Fruit fly (Drosophila melanogaster) whole organism, embryonic: ENCODE data around the gene MESR3.

Source experiments
- Atf6 ChIP-seq: fragments of 200-800 bp; sonication (Bioruptor generic); IDR thresholded peaks from 2 replicates; pipeline ENCODE4 v1.3.6; 2022; ENCODE audit warnings: missing biosample characterization, missing genetic modification characterization
- Bgb ChIP-seq: fragments of 200-800 bp; sonication (Bioruptor generic); IDR thresholded peaks from 2 replicates; pipeline ENCODE4 v1.3.6; 2022; ENCODE audit warnings: missing biosample characterization, missing genetic modification characterization; ENCODE audit not compliant: partially characterized antibody
- CG1024 ChIP-seq: fragments of 200-800 bp; sonication (Bioruptor generic); IDR thresholded peaks from 2 replicates; pipeline ENCODE4 v1.3.6; 2022; ENCODE audit warnings: missing biosample characterization, missing genetic modification characterization
- CG11398 ChIP-seq: fragments of 200-800 bp; sonication (Bioruptor generic); optimal IDR thresholded peaks from 2 replicates; lab custom pipeline; 2016; ENCODE audit warnings: missing biosample characterization, missing genetic modification characterization
- CG12942 ChIP-seq: fragments of 200-800 bp; sonication (Bioruptor generic); optimal IDR thresholded peaks from 3 replicates; lab custom pipeline; 2016; ENCODE audit warnings: missing biosample characterization, missing genetic modification characterization
- CG14050 ChIP-seq: fragments of 200-800 bp; sonication (Bioruptor generic); IDR thresholded peaks from 3 replicates; pipeline ENCODE4 v1.3.6; 2022; ENCODE audit warnings: missing biosample characterization, missing genetic modification characterization
- CG1647 ChIP-seq: fragments of 200-800 bp; sonication (Bioruptor generic); optimal IDR thresholded peaks from 3 replicates; lab custom pipeline; 2016; ENCODE audit warnings: missing biosample characterization, missing genetic modification characterization
- CG16813 ChIP-seq: fragments of 200-800 bp; sonication (Bioruptor generic); IDR thresholded peaks from 3 replicates; pipeline ENCODE4 v1.3.6; 2022; ENCODE audit warnings: missing biosample characterization, missing genetic modification characterization; ENCODE audit not compliant: partially characterized antibody
- CG1792 ChIP-seq: fragments of 200-800 bp; sonication (Bioruptor generic); optimal IDR thresholded peaks from 2 replicates; lab custom pipeline; 2016; ENCODE audit warnings: missing biosample characterization, missing genetic modification characterization
- CG18619 ChIP-seq: fragments of 200-800 bp; sonication (Bioruptor generic); optimal IDR thresholded peaks from 3 replicates; lab custom pipeline; 2017; ENCODE audit warnings: missing biosample characterization, mild to moderate bottlenecking, missing genetic modification characterization
- CG3163 ChIP-seq: fragments of 200-800 bp; sonication (Bioruptor generic); optimal IDR thresholded peaks from 3 replicates; lab custom pipeline; 2016; ENCODE audit warnings: missing biosample characterization, missing genetic modification characterization
- CG3281 ChIP-seq: fragments of 200-800 bp; sonication (Bioruptor generic); optimal IDR thresholded peaks from 3 replicates; lab custom pipeline; 2017; ENCODE audit warnings: missing biosample characterization, mild to moderate bottlenecking, missing genetic modification characterization
- CG33213 ChIP-seq: fragments of 200-800 bp; sonication (Bioruptor generic); optimal IDR thresholded peaks from 3 replicates; lab custom pipeline; 2016; ENCODE audit warnings: missing biosample characterization, missing genetic modification characterization
- CG3838 ChIP-seq: fragments of 200-800 bp; sonication (Bioruptor generic); optimal IDR thresholded peaks from 3 replicates; lab custom pipeline; 2016; ENCODE audit warnings: missing biosample characterization, missing genetic modification characterization
- CG4328 ChIP-seq: fragments of 200-800 bp; sonication (Bioruptor generic); optimal IDR thresholded peaks from 3 replicates; lab custom pipeline; 2017; ENCODE audit warnings: missing biosample characterization, missing genetic modification reagents, missing genetic modification characterization
- CG5180 ChIP-seq: fragments of 200-800 bp; sonication (Bioruptor generic); optimal IDR thresholded peaks from 3 replicates; lab custom pipeline; 2017; ENCODE audit warnings: missing biosample characterization, missing genetic modification characterization, mild to moderate bottlenecking, moderate library complexity, missing genetic modification reagents
- CG6654 ChIP-seq: fragments of 200-800 bp; sonication (Bioruptor generic); optimal IDR thresholded peaks from 2 replicates; lab custom pipeline; 2017; ENCODE audit warnings: missing biosample characterization, mild to moderate bottlenecking, missing genetic modification characterization
- CG7963 ChIP-seq: fragments of 200-800 bp; sonication (Bioruptor generic); IDR thresholded peaks from 3 replicates; pipeline ENCODE4 v1.3.6; 2022; ENCODE audit warnings: missing biosample characterization, missing genetic modification characterization; ENCODE audit not compliant: partially characterized antibody
- CG8765 ChIP-seq: fragments of 200-800 bp; sonication (Bioruptor generic); IDR thresholded peaks from 2 replicates; pipeline ENCODE4 v1.3.6; 2022; ENCODE audit warnings: missing biosample characterization, missing genetic modification characterization
- CG9876 ChIP-seq: fragments of 200-800 bp; sonication (Bioruptor generic); optimal IDR thresholded peaks from 2 replicates; lab custom pipeline; 2016; ENCODE audit warnings: missing biosample characterization, missing genetic modification characterization
- Dll ChIP-seq: fragments of 200-800 bp; sonication (Bioruptor generic); IDR thresholded peaks from 4 replicates; pipeline ENCODE4 v1.3.6; 2022; ENCODE audit warnings: missing biosample characterization, missing genetic modification characterization; ENCODE audit not compliant: partially characterized antibody
- H15 ChIP-seq: fragments of 200-800 bp; sonication (Bioruptor generic); IDR thresholded peaks from 3 replicates; pipeline ENCODE4 v1.3.6; 2022; ENCODE audit warnings: missing biosample characterization, missing genetic modification characterization
- Hr78 ChIP-seq, 2 experiments: fragments of 200-800 bp in 1 of 2; fragments of >200 bp in 1 of 2; sonication (Bioruptor generic) in 1 of 2; optimal IDR thresholded peaks; 2 replicates each; lab custom pipeline; 2017 to 2019; ENCODE audit warnings: missing biosample characterization in 2 of 2, missing genetic modification characterization in 2 of 2, mild to moderate bottlenecking in 1 of 2, moderate library complexity in 1 of 2
- Hsf ChIP-seq: fragments of 200-800 bp; sonication (Bioruptor generic); optimal IDR thresholded peaks from 3 replicates; lab custom pipeline; 2016; ENCODE audit warnings: missing biosample characterization, missing genetic modification characterization
- Kr ChIP-seq: fragments of 200-800 bp; sonication (Bioruptor generic); optimal IDR thresholded peaks from 2 replicates; lab custom pipeline; 2017; ENCODE audit warnings: missing biosample characterization, mild to moderate bottlenecking, missing genetic modification characterization
- Lhr ChIP-seq: fragments of 200-800 bp; sonication (Bioruptor generic); optimal IDR thresholded peaks from 3 replicates; lab custom pipeline; 2017; ENCODE audit warnings: mild to moderate bottlenecking, missing biosample characterization, missing genetic modification reagents, missing genetic modification characterization
- Lim3 ChIP-seq: fragments of 200-800 bp; sonication (Bioruptor generic); IDR thresholded peaks from 2 replicates; pipeline ENCODE4 v1.3.6; 2022; ENCODE audit warnings: missing biosample characterization, missing genetic modification characterization
- NFAT ChIP-seq: fragments of 200-800 bp; sonication (Bioruptor generic); IDR thresholded peaks from 2 replicates; pipeline ENCODE4 v1.3.6; 2022; ENCODE audit warnings: missing biosample characterization, missing genetic modification characterization
- NfI ChIP-seq: fragments of 200-800 bp; sonication (Bioruptor generic); optimal IDR thresholded peaks from 3 replicates; lab custom pipeline; 2018; ENCODE audit warnings: missing biosample characterization, mild to moderate bottlenecking, missing genetic modification characterization, moderate library complexity
- Rfx ChIP-seq: fragments of 200-800 bp; sonication (Bioruptor generic); IDR thresholded peaks from 2 replicates; pipeline ENCODE4 v1.3.6; 2022; ENCODE audit warnings: missing biosample characterization, missing genetic modification characterization
- Tbp ChIP-seq: fragments of >200 bp; optimal IDR thresholded peaks from 2 replicates; lab custom pipeline; 2018; ENCODE audit warnings: missing biosample characterization, missing genetic modification characterization
- Xrp1 ChIP-seq: fragments of 200-800 bp; sonication (Bioruptor generic); IDR thresholded peaks from 2 replicates; pipeline ENCODE4 v1.3.6; 2022; ENCODE audit warnings: missing biosample characterization, missing genetic modification characterization
- ash1 ChIP-seq: fragments of 200-800 bp; sonication (Bioruptor generic); optimal IDR thresholded peaks from 2 replicates; lab custom pipeline; 2018; ENCODE audit warnings: missing biosample characterization, mild to moderate bottlenecking, missing genetic modification characterization
- cato ChIP-seq: fragments of 200-800 bp; sonication (Bioruptor generic); optimal IDR thresholded peaks from 2 replicates; lab custom pipeline; 2016; ENCODE audit warnings: missing biosample characterization, missing genetic modification characterization, borderline replicate concordance
- crol ChIP-seq: fragments of 200-800 bp; sonication (Bioruptor generic); IDR thresholded peaks from 2 replicates; pipeline ENCODE4 v1.3.6; 2022; ENCODE audit warnings: missing biosample characterization, missing genetic modification characterization
- dmrt99B ChIP-seq: fragments of 200-800 bp; sonication (Bioruptor generic); optimal IDR thresholded peaks from 2 replicates; lab custom pipeline; 2018; ENCODE audit warnings: missing biosample characterization, mild to moderate bottlenecking, missing genetic modification characterization, moderate library complexity
- fru ChIP-seq: fragments of >200 bp; optimal IDR thresholded peaks from 2 replicates; lab custom pipeline; 2017
- gcm ChIP-seq: fragments of 200-800 bp; sonication (Bioruptor generic); optimal IDR thresholded peaks from 2 replicates; lab custom pipeline; 2019; ENCODE audit warnings: missing biosample characterization, mild to moderate bottlenecking, missing genetic modification characterization, moderate library complexity
- gt ChIP-seq: fragments of 200-800 bp; sonication (Bioruptor generic); IDR thresholded peaks from 2 replicates; pipeline ENCODE4 v1.3.6; 2022; ENCODE audit warnings: missing biosample characterization, missing genetic modification characterization
- hb ChIP-seq: fragments of 200-800 bp; sonication (Bioruptor generic); IDR thresholded peaks from 3 replicates; pipeline ENCODE4 v1.3.6; 2022; ENCODE audit warnings: missing biosample characterization, missing genetic modification characterization; ENCODE audit not compliant: partially characterized antibody
- mam ChIP-seq: fragments of 200-800 bp; sonication (Bioruptor generic); optimal IDR thresholded peaks from 3 replicates; lab custom pipeline; 2016; ENCODE audit warnings: missing biosample characterization, missing genetic modification characterization
- pnt ChIP-seq: fragments of 200-800 bp; sonication (Bioruptor generic); optimal IDR thresholded peaks from 3 replicates; lab custom pipeline; 2016; ENCODE audit warnings: missing biosample characterization, missing genetic modification characterization
- prd ChIP-seq, 3 experiments: fragments of >200 bp in 2 of 3; fragments of 200-800 bp in 1 of 3; sonication (Bioruptor generic) in 1 of 3; optimal IDR thresholded peaks in 2 of 3; IDR thresholded peaks in 1 of 3; 2 replicates in 2 of 3; 3 replicates in 1 of 3; pipeline versions ENCODE4 v1.3.6 to Lab custom; 2017 to 2022; ENCODE audit warnings: missing biosample characterization in 1 of 3, missing genetic modification characterization in 1 of 3
- row ChIP-seq: fragments of 200-800 bp; sonication (Bioruptor generic); IDR thresholded peaks from 3 replicates; pipeline ENCODE4 v1.3.6; 2022; ENCODE audit warnings: missing biosample characterization, missing genetic modification characterization
- sc ChIP-seq, 3 experiments: fragments of >200 bp in 2 of 3; fragments of 200-800 bp in 1 of 3; sonication (Bioruptor generic) in 1 of 3; optimal IDR thresholded peaks; 2 replicates in 2 of 3; 3 replicates in 1 of 3; lab custom pipeline; 2017; ENCODE audit warnings: mild to moderate bottlenecking in 1 of 3, missing biosample characterization in 1 of 3, missing genetic modification characterization in 1 of 3, missing genetic modification reagents in 1 of 3
- ssp ChIP-seq: fragments of 200-800 bp; sonication (Bioruptor generic); IDR thresholded peaks from 2 replicates; pipeline ENCODE4 v1.3.6; 2022; ENCODE audit warnings: missing biosample characterization, missing genetic modification characterization
- wor ChIP-seq: fragments of 200-800 bp; sonication (Bioruptor generic); IDR thresholded peaks from 2 replicates; pipeline ENCODE4 v1.3.6; 2022; ENCODE audit warnings: missing biosample characterization, missing genetic modification characterization
- zfh1 ChIP-seq: fragments of 200-800 bp; sonication (Bioruptor generic); IDR thresholded peaks from 3 replicates; pipeline ENCODE4 v1.3.6; 2022; ENCODE audit warnings: missing biosample characterization, missing genetic modification characterization
- zfh2 ChIP-seq: fragments of 200-800 bp; sonication (Bioruptor generic); optimal IDR thresholded peaks from 2 replicates; lab custom pipeline; 2016; ENCODE audit warnings: missing biosample characterization, missing genetic modification characterization

The MESR3 gene

DNA sequence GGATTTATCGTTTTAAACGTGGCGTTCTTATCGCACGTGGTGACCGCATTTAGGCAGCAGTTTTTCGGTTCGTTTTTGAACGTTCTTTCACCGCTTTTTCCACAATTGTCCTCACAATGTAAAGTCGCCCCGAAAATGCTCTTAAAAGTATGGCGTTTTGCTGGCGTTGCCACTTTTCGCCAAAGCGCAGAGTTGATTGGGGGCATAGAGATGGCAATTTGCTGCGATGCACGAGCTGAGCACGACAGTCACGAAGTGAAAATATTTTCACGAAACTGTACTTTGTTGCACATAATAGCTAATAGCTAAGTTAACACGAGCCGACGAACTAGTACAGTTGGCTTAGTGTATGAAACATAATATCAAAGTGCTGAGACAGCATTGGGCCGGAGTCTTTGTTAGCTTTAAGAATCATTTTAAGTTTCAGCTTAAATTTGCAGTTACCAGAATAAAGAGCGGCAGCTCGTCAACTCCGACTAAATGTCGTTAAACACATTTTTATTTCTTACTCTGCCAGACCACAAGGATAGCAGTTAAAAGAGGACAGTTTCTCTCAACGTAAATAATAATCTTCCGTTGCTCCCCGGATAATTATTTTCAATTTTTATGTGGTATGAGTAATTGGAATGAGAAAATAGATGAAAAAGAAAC lies 71.7 kb downstream of the MESR3 start, which contains the start of gene msl-1 (continued):
- TF ChIP-seq hb (GFP tag; lab: Robert Waterston, UW) (peak; percentile 94), ssp (GFP tag; lab: Robert Waterston, UW) (peak; percentile 26; the same call in 1 of the 2 replicates), gcm (GFP tag; lab: Kevin White, UChicago) (no peak), CG3163 (GFP tag; lab: Kevin White, UChicago) (peak; percentile 42), Hsf (peak; percentile 41), Hr78 (GFP tag; optimal IDR thresholded peaks at IDR 0.05; lab: Kevin White, UChicago) (no peak), CG5180 (GFP tag; lab: Kevin White, UChicago) (no peak), Lhr (GFP tag; lab: Kevin White, UChicago) (peak; percentile 52), row (GFP tag; lab: Robert Waterston, UW) (peak; percentile 97), CG3281 (no peak), CG16813 (GFP tag; lab: Robert Waterston, UW) (peak; percentile 97), zfh2 (GFP tag; lab: Kevin White, UChicago) (peak; percentile 55), sc (optimal IDR thresholded peaks at IDR 0.05; lab: Kevin White, UChicago) (no peak), sc (GFP tag; optimal IDR thresholded peaks at IDR 0.05; lab: Kevin White, UChicago) (no peak), pnt (GFP tag; lab: Kevin White, UChicago) (peak; percentile 4), Xrp1 (GFP tag; lab: Robert Waterston, UW) (peak; percentile 10; the same call in 1 of the 2 replicates), Dll (GFP tag; lab: Robert Waterston, UW) (peak; percentile 84), CG11398 (no peak), Rfx (GFP tag; lab: Robert Waterston, UW) (peak; percentile 82), CG1647 (GFP tag; lab: Kevin White, UChicago) (peak; percentile 35), Atf6 (GFP tag; lab: Robert Waterston, UW) (no peak), Tbp (no peak), CG1792 (GFP tag; lab: Kevin White, UChicago) (no peak), NfI (GFP tag; lab: Kevin White, UChicago) (peak; percentile 40), H15 (GFP tag; lab: Robert Waterston, UW) (no peak; the same call in 2 of the 3 replicates), Bgb (GFP tag; lab: Robert Waterston, UW) (peak; percentile 98), mam (GFP tag; lab: Kevin White, UChicago) (peak; percentile 65), CG9876 (GFP tag; lab: Kevin White, UChicago) (peak; percentile 38), gt (GFP tag; lab: Robert Waterston, UW) (no peak), wor (GFP tag; lab: Robert Waterston, UW) (no peak), CG33213 (GFP tag; lab: Kevin White, UChicago) (peak; percentile 47), Lim3 (GFP tag; lab: Robert Waterston, UW) (no peak), ash1 (GFP tag; lab: Kevin White, UChicago) (no peak), Kr (GFP tag; lab: Kevin White, UChicago) (no peak), CG8765 (GFP tag; lab: Robert Waterston, UW) (peak; percentile 33; the same call in 1 of the 2 replicates), CG3838 (GFP tag; lab: Kevin White, UChicago) (no peak), CG4328 (GFP tag; lab: Kevin White, UChicago) (no peak), CG7963 (GFP tag; lab: Robert Waterston, UW) (peak; percentile 94), crol (GFP tag; lab: Robert Waterston, UW) (no peak), zfh1 (GFP tag; lab: Robert Waterston, UW) (no peak), prd (optimal IDR thresholded peaks at IDR 0.05; lab: Kevin White, UChicago) (no peak), prd (GFP tag; IDR thresholded peaks at IDR 0.05; lab: Robert Waterston, UW) (peak; percentile 61), dmrt99B (tag; lab: Kevin White, UChicago) (no peak), CG1024 (peak; percentile 18; the same call in 1 of the 2 replicates), NFAT (GFP tag; lab: Robert Waterston, UW) (peak; percentile 70), CG6654 (GFP tag; lab: Kevin White, UChicago) (no peak), cato (GFP tag; lab: Kevin White, UChicago) (no peak), CG12942 (GFP tag; lab: Kevin White, UChicago) (no peak), fru (no peak), CG18619 (GFP tag; lab: Kevin White, UChicago) (no peak), CG14050 (GFP tag; lab: Robert Waterston, UW) (no peak)
